Fruit fly (Drosophila melanogaster) whole organism, embryonic: ENCODE measurements around the gene CG14352.

Experiments used
- Blimp-1 ChIP-seq: fragments of 200-800 bp; sonication (Bioruptor generic); optimal IDR thresholded peaks from 3 replicates; lab custom pipeline; 2018; ENCODE audit warnings: missing biosample characterization, missing genetic modification characterization, mild to moderate bottlenecking, moderate library complexity, missing genetic modification reagents
- CG10209 ChIP-seq: fragments of 200-800 bp; sonication (Bioruptor generic); optimal IDR thresholded peaks from 3 replicates; lab custom pipeline; 2017; ENCODE audit warnings: missing biosample characterization, mild to moderate bottlenecking, missing genetic modification characterization, missing genetic modification reagents
- CG10267 ChIP-seq: fragments of 200-800 bp; sonication (Bioruptor generic); optimal IDR thresholded peaks from 2 replicates; lab custom pipeline; 2018; ENCODE audit warnings: missing biosample characterization, mild to moderate bottlenecking, missing genetic modification characterization, moderate library complexity
- CG14710 ChIP-seq: fragments of 200-800 bp; sonication (Bioruptor generic); optimal IDR thresholded peaks from 3 replicates; lab custom pipeline; 2019; ENCODE audit warnings: missing biosample characterization, mild to moderate bottlenecking, missing genetic modification characterization, moderate library complexity
- CG15601 ChIP-seq: fragments of 200-800 bp; sonication (Bioruptor generic); optimal IDR thresholded peaks from 3 replicates; lab custom pipeline; 2019; ENCODE audit warnings: missing biosample characterization, mild to moderate bottlenecking, missing genetic modification characterization, moderate library complexity
- CG17186 ChIP-seq: fragments of 200-800 bp; sonication (Bioruptor generic); optimal IDR thresholded peaks from 3 replicates; lab custom pipeline; 2017; ENCODE audit warnings: missing biosample characterization, missing genetic modification reagents, missing genetic modification characterization
- CG17361 ChIP-seq: fragments of 200-800 bp; sonication (Bioruptor generic); IDR thresholded peaks from 3 replicates; pipeline ENCODE4 v1.3.6; 2022; ENCODE audit warnings: missing biosample characterization, missing genetic modification characterization
- CG17385 ChIP-seq: fragments of 200-800 bp; sonication (Bioruptor generic); optimal IDR thresholded peaks from 3 replicates; lab custom pipeline; 2018; ENCODE audit warnings: missing biosample characterization, mild to moderate bottlenecking, missing genetic modification characterization
- CG5180 ChIP-seq: fragments of 200-800 bp; sonication (Bioruptor generic); optimal IDR thresholded peaks from 3 replicates; lab custom pipeline; 2017; ENCODE audit warnings: missing biosample characterization, missing genetic modification characterization, mild to moderate bottlenecking, moderate library complexity, missing genetic modification reagents
- CG6854 ChIP-seq: fragments of 200-800 bp; sonication (Bioruptor generic); optimal IDR thresholded peaks from 3 replicates; lab custom pipeline; 2017; ENCODE audit warnings: missing biosample characterization, mild to moderate bottlenecking, missing genetic modification characterization
- CG7839 ChIP-seq: fragments of 200-800 bp; sonication (Bioruptor generic); optimal IDR thresholded peaks from 3 replicates; lab custom pipeline; 2018; ENCODE audit warnings: missing biosample characterization, mild to moderate bottlenecking, missing genetic modification characterization, moderate library complexity
- CG9817 ChIP-seq: fragments of 200-800 bp; sonication (Bioruptor generic); optimal IDR thresholded peaks from 2 replicates; lab custom pipeline; 2018; ENCODE audit warnings: missing biosample characterization, mild to moderate bottlenecking, missing genetic modification characterization, moderate library complexity
- CoRest ChIP-seq: fragments of 200-800 bp; sonication (Bioruptor generic); optimal IDR thresholded peaks from 3 replicates; lab custom pipeline; 2018; ENCODE audit warnings: missing biosample characterization, mild to moderate bottlenecking, missing genetic modification characterization, moderate library complexity
- D ChIP-seq, 2 experiments: fragments of 200-800 bp in 1 of 2; fragments of >200 bp in 1 of 2; sonication (Bioruptor generic) in 1 of 2; optimal IDR thresholded peaks; 2 replicates in 1 of 2; 3 replicates in 1 of 2; lab custom pipeline; 2017; ENCODE audit warnings: mild to moderate bottlenecking in 1 of 2, missing biosample characterization in 1 of 2, missing genetic modification characterization in 1 of 2, missing genetic modification reagents in 1 of 2
- E2f2 ChIP-seq: fragments of 200-800 bp; sonication (Bioruptor generic); IDR thresholded peaks from 2 replicates; pipeline ENCODE4 v1.3.6; 2022; ENCODE audit warnings: missing biosample characterization, missing genetic modification characterization
- HLH3B ChIP-seq: fragments of 200-800 bp; sonication (Bioruptor generic); IDR thresholded peaks from 2 replicates; pipeline ENCODE4 v1.3.6; 2022; ENCODE audit warnings: missing biosample characterization, missing genetic modification characterization
- Jarid2 ChIP-seq: fragments of 200-800 bp; sonication (Bioruptor generic); optimal IDR thresholded peaks from 3 replicates; lab custom pipeline; 2017; ENCODE audit warnings: mild to moderate bottlenecking, missing biosample characterization, missing genetic modification reagents, missing genetic modification characterization
- Mad ChIP-seq: fragments of 200-800 bp; sonication (Bioruptor generic); optimal IDR thresholded peaks from 2 replicates; lab custom pipeline; 2016; ENCODE audit warnings: missing biosample characterization, missing genetic modification characterization
- PHDP ChIP-seq: fragments of 200-800 bp; sonication (Bioruptor generic); optimal IDR thresholded peaks from 3 replicates; lab custom pipeline; 2018; ENCODE audit warnings: missing biosample characterization, mild to moderate bottlenecking, missing genetic modification characterization, moderate library complexity
- Pdp1 ChIP-seq, 2 experiments: fragments of 200-800 bp; sonication (Bioruptor generic); optimal IDR thresholded peaks; 3 replicates each; lab custom pipeline; 2016; ENCODE audit warnings: missing biosample characterization in 2 of 2, missing genetic modification characterization in 2 of 2, mild to moderate bottlenecking in 1 of 2, moderate library complexity in 1 of 2
- Ptx1 ChIP-seq: fragments of 200-800 bp; sonication (Bioruptor generic); IDR thresholded peaks from 2 replicates; pipeline ENCODE4 v1.3.6; 2022; ENCODE audit warnings: missing biosample characterization, missing genetic modification characterization
- Ssrp ChIP-seq: fragments of 200-800 bp; sonication (Bioruptor generic); optimal IDR thresholded peaks from 2 replicates; lab custom pipeline; 2018; ENCODE audit warnings: missing biosample characterization, mild to moderate bottlenecking, missing genetic modification characterization, moderate library complexity
- Xbp1 ChIP-seq: fragments of 200-800 bp; sonication (Bioruptor generic); optimal IDR thresholded peaks from 3 replicates; lab custom pipeline; 2016; ENCODE audit warnings: missing biosample characterization, mild to moderate bottlenecking, missing genetic modification characterization
- Xrp1 ChIP-seq: fragments of 200-800 bp; sonication (Bioruptor generic); IDR thresholded peaks from 2 replicates; pipeline ENCODE4 v1.3.6; 2022; ENCODE audit warnings: missing biosample characterization, missing genetic modification characterization
- ase ChIP-seq: fragments of 200-800 bp; sonication (Bioruptor generic); IDR thresholded peaks from 3 replicates; pipeline ENCODE4 v1.3.6; 2022; ENCODE audit warnings: missing biosample characterization, missing genetic modification characterization
- bab2 ChIP-seq: fragments of 200-800 bp; sonication (Bioruptor generic); optimal IDR thresholded peaks from 2 replicates; lab custom pipeline; 2016; ENCODE audit warnings: missing biosample characterization, missing genetic modification characterization
- bcd ChIP-seq: fragments of 200-800 bp; sonication (Bioruptor generic); optimal IDR thresholded peaks from 2 replicates; lab custom pipeline; 2017; ENCODE audit warnings: missing biosample characterization, mild to moderate bottlenecking, missing genetic modification characterization
- chif ChIP-seq, 2 experiments: fragments of 200-800 bp; sonication (Bioruptor generic); optimal IDR thresholded peaks; 3 replicates each; lab custom pipeline; 2016; ENCODE audit warnings: missing biosample characterization in 2 of 2, missing genetic modification characterization in 2 of 2
- chm ChIP-seq: fragments of 200-800 bp; sonication (Bioruptor generic); IDR thresholded peaks from 2 replicates; pipeline ENCODE4 v1.3.6; 2022; ENCODE audit warnings: missing biosample characterization, missing genetic modification characterization
- croc ChIP-seq: fragments of 200-800 bp; sonication (Bioruptor generic); conservative IDR thresholded peaks from 3 replicates; pipeline ENCODE4 v1.3.6; 2022; ENCODE audit warnings: missing biosample characterization, missing genetic modification characterization
- cwo ChIP-seq: fragments of 200-800 bp; sonication (Bioruptor generic); optimal IDR thresholded peaks from 3 replicates; lab custom pipeline; 2017; ENCODE audit warnings: missing biosample characterization, missing genetic modification characterization, mild to moderate bottlenecking, moderate library complexity, missing genetic modification reagents
- dmrt99B ChIP-seq: fragments of 200-800 bp; sonication (Bioruptor generic); optimal IDR thresholded peaks from 2 replicates; lab custom pipeline; 2018; ENCODE audit warnings: missing biosample characterization, mild to moderate bottlenecking, missing genetic modification characterization, moderate library complexity
- ewg ChIP-seq: fragments of 200-800 bp; sonication (Bioruptor generic); optimal IDR thresholded peaks from 3 replicates; lab custom pipeline; 2017; ENCODE audit warnings: mild to moderate bottlenecking, missing biosample characterization, missing genetic modification reagents, missing genetic modification characterization
- fd64A ChIP-seq: fragments of 200-800 bp; sonication (Bioruptor generic); optimal IDR thresholded peaks from 3 replicates; lab custom pipeline; 2018; ENCODE audit warnings: missing biosample characterization, mild to moderate bottlenecking, missing genetic modification characterization
- ftz-f1 ChIP-seq: fragments of 200-800 bp; sonication (Bioruptor generic); optimal IDR thresholded peaks from 2 replicates; lab custom pipeline; 2016; ENCODE audit warnings: missing biosample characterization, missing genetic modification characterization
- grau ChIP-seq: fragments of 200-800 bp; optimal IDR thresholded peaks from 3 replicates; lab custom pipeline; 2019; ENCODE audit warnings: missing biosample characterization, mild to moderate bottlenecking, missing genetic modification characterization, moderate library complexity
- gsb-n ChIP-seq: fragments of 200-800 bp; sonication (Bioruptor generic); optimal IDR thresholded peaks from 3 replicates; lab custom pipeline; 2018; ENCODE audit warnings: missing biosample characterization, mild to moderate bottlenecking, missing genetic modification characterization
- kni ChIP-seq: fragments of 200-800 bp; sonication (Bioruptor generic); optimal IDR thresholded peaks from 3 replicates; lab custom pipeline; 2017; ENCODE audit warnings: mild to moderate bottlenecking, missing biosample characterization, missing genetic modification reagents, missing genetic modification characterization
- lab ChIP-seq: fragments of 200-800 bp; sonication (Bioruptor generic); optimal IDR thresholded peaks from 3 replicates; lab custom pipeline; 2017; ENCODE audit warnings: missing biosample characterization, missing genetic modification characterization, mild to moderate bottlenecking, moderate library complexity, missing genetic modification reagents
- lbe ChIP-seq: fragments of 200-800 bp; sonication (Bioruptor generic); optimal IDR thresholded peaks from 2 replicates; lab custom pipeline; 2016; ENCODE audit warnings: missing biosample characterization, mild to moderate bottlenecking, missing genetic modification characterization
- lola ChIP-seq, 3 experiments: fragments of >200 bp in 2 of 3; fragments of 200-800 bp in 1 of 3; sonication (Bioruptor generic) in 1 of 3; optimal IDR thresholded peaks; 2 replicates each; lab custom pipeline; 2017 to 2019; ENCODE audit warnings: missing biosample characterization in 3 of 3, missing genetic modification characterization in 3 of 3, mild to moderate bottlenecking in 1 of 3, moderate library complexity in 1 of 3
- peb ChIP-seq: fragments of 200-800 bp; sonication (Bioruptor generic); IDR thresholded peaks from 2 replicates; pipeline ENCODE4 v1.3.6; 2022; ENCODE audit warnings: missing biosample characterization, missing genetic modification characterization
- prd ChIP-seq, 3 experiments: fragments of >200 bp in 2 of 3; fragments of 200-800 bp in 1 of 3; sonication (Bioruptor generic) in 1 of 3; optimal IDR thresholded peaks in 2 of 3; IDR thresholded peaks in 1 of 3; 2 replicates in 2 of 3; 3 replicates in 1 of 3; pipeline versions ENCODE4 v1.3.6 to Lab custom; 2017 to 2022; ENCODE audit warnings: missing biosample characterization in 1 of 3, missing genetic modification characterization in 1 of 3
- slp2 ChIP-seq: fragments of 200-800 bp; sonication (Bioruptor generic); optimal IDR thresholded peaks from 2 replicates; lab custom pipeline; 2016; ENCODE audit warnings: missing biosample characterization, missing genetic modification characterization
- ssp ChIP-seq: fragments of 200-800 bp; sonication (Bioruptor generic); IDR thresholded peaks from 2 replicates; pipeline ENCODE4 v1.3.6; 2022; ENCODE audit warnings: missing biosample characterization, missing genetic modification characterization
- stc ChIP-seq: fragments of 200-800 bp; sonication (Bioruptor generic); IDR thresholded peaks from 2 replicates; pipeline ENCODE4 v1.3.6; 2022; ENCODE audit warnings: missing biosample characterization, missing genetic modification characterization
- tna ChIP-seq: fragments of 200-800 bp; sonication (Bioruptor generic); IDR thresholded peaks from 2 replicates; pipeline ENCODE4 v1.3.6; 2022; ENCODE audit warnings: missing biosample characterization, missing genetic modification characterization; ENCODE audit not compliant: partially characterized antibody

Gene CG14352

DNA sequence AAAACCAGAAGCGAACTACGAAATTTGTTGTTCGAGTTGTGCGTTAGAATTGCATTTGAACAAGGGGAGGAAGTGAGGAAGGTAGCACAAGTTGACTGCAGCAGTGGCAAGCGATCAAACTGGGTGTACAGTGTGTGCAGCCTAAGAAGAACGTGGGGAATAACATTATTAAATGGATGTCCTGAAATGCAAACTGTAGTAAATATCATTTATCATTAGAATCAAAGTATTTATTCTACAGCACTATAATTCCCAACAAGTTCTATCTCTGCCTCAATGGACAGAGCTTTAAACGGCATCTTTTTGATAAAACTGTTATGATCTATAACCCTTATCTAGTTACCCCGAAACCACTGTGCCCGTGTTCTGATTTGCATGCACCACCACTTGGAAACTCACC is 35.3 kb downstream of the CG14352 start (continued):
- TF ChIP-seq CG10267 (tag; lab: Kevin White, UChicago) (peak; percentile 4), chif (GFP tag; optimal IDR thresholded peaks at IDR 0.05; lab: Kevin White, UChicago) (peak in 1 of 2 experiments; percentile 12), CG15601 (tag; lab: Kevin White, UChicago) (peak; percentile 19), lab (GFP tag; lab: Kevin White, UChicago) (peak; percentile 18), stc (GFP tag; lab: Robert Waterston, UW) (peak; percentile 30; the same call in 1 of the 2 replicates), CG17186 (GFP tag; lab: Kevin White, UChicago) (peak; percentile 8), CG14710 (tag; lab: Kevin White, UChicago) (peak; percentile 22), slp2 (GFP tag; lab: Kevin White, UChicago) (no peak), dmrt99B (tag; lab: Kevin White, UChicago) (peak; percentile 69), lola (GFP tag; optimal IDR thresholded peaks at IDR 0.05; lab: Kevin White, UChicago) (peak in 1 of 3 experiments; percentile 4), Xbp1 (GFP tag; lab: Kevin White, UChicago) (peak; percentile 32), Mad (no peak), CG9817 (tag; lab: Kevin White, UChicago) (peak; percentile 12), Jarid2 (peak; percentile 30), croc (GFP tag; lab: Robert Waterston, UW) (peak; percentile 15; the same call in 1 of the 3 replicates), peb (GFP tag; lab: Robert Waterston, UW) (0 out of 2 replicates have a peak, but pooled peaks have one; percentile 14), CG5180 (GFP tag; lab: Kevin White, UChicago) (peak; percentile 66), CG17361 (peak; percentile 54; the same call in 2 of the 3 replicates), chm (GFP tag; lab: Robert Waterston, UW) (0 out of 2 replicates have a peak, but pooled peaks have one; percentile 55), bcd (GFP tag; lab: Kevin White, UChicago) (peak; percentile 9), Ptx1 (GFP tag; lab: Robert Waterston, UW) (peak; percentile 51), Blimp-1 (GFP tag; lab: Kevin White, UChicago) (peak; percentile 61), prd (optimal IDR thresholded peaks at IDR 0.05; lab: Kevin White, UChicago) (no peak), prd (GFP tag; IDR thresholded peaks at IDR 0.05; lab: Robert Waterston, UW) (peak; percentile 12; the same call in 1 of the 3 replicates), grau (tag; lab: Kevin White, UChicago) (peak; percentile 90), ewg (GFP tag; lab: Kevin White, UChicago) (peak; percentile 42), cwo (GFP tag; lab: Kevin White, UChicago) (no peak), kni (peak; percentile 51), CG6854 (no peak), D (optimal IDR thresholded peaks at IDR 0.05; lab: Kevin White, UChicago) (no peak), D (GFP tag; optimal IDR thresholded peaks at IDR 0.05; lab: Kevin White, UChicago) (peak; percentile 27), ftz-f1 (GFP tag; lab: Kevin White, UChicago) (no peak), Xrp1 (GFP tag; lab: Robert Waterston, UW) (peak; percentile 63; the same call in 1 of the 2 replicates), ase (GFP tag; lab: Robert Waterston, UW) (0 out of 3 replicates have a peak, but pooled peaks have one; percentile 37), CG17385 (GFP tag; lab: Kevin White, UChicago) (peak; percentile 4), E2f2 (0 out of 2 replicates have a peak, but pooled peaks have one; percentile 19), tna (GFP tag; lab: Robert Waterston, UW) (no peak), lbe (GFP tag; lab: Kevin White, UChicago) (no peak), CG10209 (peak; percentile 8), ssp (GFP tag; lab: Robert Waterston, UW) (peak; percentile 40; the same call in 1 of the 2 replicates), bab2 (GFP tag; lab: Kevin White, UChicago) (no peak), Pdp1 (GFP tag; optimal IDR thresholded peaks at IDR 0.05; lab: Kevin White, UChicago) (no peak), HLH3B (peak; percentile 42), gsb-n (tag; lab: Kevin White, UChicago) (peak; percentile 36), CG7839 (peak; percentile 28), Ssrp (tag; lab: Kevin White, UChicago) (peak; percentile 52), fd64A (peak; percentile 26), CoRest (tag; lab: Kevin White, UChicago) (peak; percentile 29), PHDP (tag; lab: Kevin White, UChicago) (no peak)
